Fruit fly (Drosophila melanogaster) whole organism, prepupa: ENCODE results near the gene fend.
A peak's percentile ranks its signal among the peaks of the same experiment; 100 is the strongest.

Experiments
- Blimp-1 ChIP-seq: fragments of 200-800 bp; sonication (Bioruptor generic); optimal IDR thresholded peaks from 3 replicates; lab custom pipeline; 2017; ENCODE audit warnings: missing biosample characterization, missing genetic modification characterization, mild to moderate bottlenecking, moderate library complexity, missing genetic modification reagents
- CG10631 ChIP-seq: fragments of 200-800 bp; sonication (Bioruptor generic); optimal IDR thresholded peaks from 2 replicates; lab custom pipeline; 2016; ENCODE audit warnings: missing biosample characterization, missing genetic modification characterization
- CG10669 ChIP-seq: fragments of 200-800 bp; sonication (Bioruptor generic); optimal IDR thresholded peaks from 3 replicates; lab custom pipeline; 2018; ENCODE audit warnings: missing biosample characterization, mild to moderate bottlenecking, missing genetic modification characterization, moderate library complexity
- CG11294 ChIP-seq: fragments of 200-800 bp; sonication (Bioruptor generic); IDR thresholded peaks from 2 replicates; pipeline ENCODE4 v1.3.6; 2022; ENCODE audit warnings: missing biosample characterization, missing genetic modification characterization
- CG11762 ChIP-seq: fragments of 200-800 bp; sonication (Bioruptor generic); optimal IDR thresholded peaks from 3 replicates; lab custom pipeline; 2016; ENCODE audit warnings: missing biosample characterization, missing genetic modification characterization; ENCODE audit not compliant: insufficient read depth
- CG11902 ChIP-seq: fragments of 200-800 bp; sonication (Bioruptor generic); optimal IDR thresholded peaks from 3 replicates; lab custom pipeline; 2016; ENCODE audit warnings: missing biosample characterization, missing genetic modification characterization
- CG15336 ChIP-seq: fragments of 200-800 bp; sonication (Bioruptor generic); IDR thresholded peaks from 2 replicates; pipeline ENCODE4 v1.3.6; 2022; ENCODE audit warnings: missing biosample characterization, missing genetic modification characterization
- CG1621 ChIP-seq: fragments of 200-800 bp; sonication (Bioruptor generic); optimal IDR thresholded peaks from 3 replicates; lab custom pipeline; 2018; ENCODE audit warnings: missing biosample characterization, mild to moderate bottlenecking, missing genetic modification characterization
- CG16779 ChIP-seq: fragments of 200-800 bp; sonication (Bioruptor generic); optimal IDR thresholded peaks from 3 replicates; lab custom pipeline; 2017; ENCODE audit warnings: missing biosample characterization, mild to moderate bottlenecking, missing genetic modification characterization
- CG3032 ChIP-seq: fragments of 200-800 bp; optimal IDR thresholded peaks from 2 replicates; lab custom pipeline; 2019; ENCODE audit warnings: missing biosample characterization, mild to moderate bottlenecking, missing genetic modification characterization, moderate library complexity
- CG31627 ChIP-seq: fragments of 200-800 bp; sonication (Bioruptor generic); optimal IDR thresholded peaks from 3 replicates; lab custom pipeline; 2016; ENCODE audit warnings: missing biosample characterization, missing genetic modification characterization
- CG34406 ChIP-seq: fragments of 200-800 bp; sonication (Bioruptor generic); optimal IDR thresholded peaks from 3 replicates; lab custom pipeline; 2016; ENCODE audit warnings: missing biosample characterization, missing genetic modification characterization
- CG3919 ChIP-seq: fragments of 200-800 bp; sonication (Bioruptor generic); optimal IDR thresholded peaks from 3 replicates; lab custom pipeline; 2016; ENCODE audit warnings: missing biosample characterization, missing genetic modification characterization
- CG4318 ChIP-seq: fragments of 200-800 bp; sonication (Bioruptor generic); optimal IDR thresholded peaks from 3 replicates; lab custom pipeline; 2017; ENCODE audit warnings: missing biosample characterization, mild to moderate bottlenecking, missing genetic modification characterization
- CG6276 ChIP-seq: fragments of 200-800 bp; sonication (Bioruptor generic); optimal IDR thresholded peaks from 2 replicates; lab custom pipeline; 2017; ENCODE audit warnings: missing biosample characterization, mild to moderate bottlenecking, missing genetic modification characterization
- CG6792 ChIP-seq: fragments of 200-800 bp; sonication (Bioruptor generic); optimal IDR thresholded peaks from 3 replicates; lab custom pipeline; 2016; ENCODE audit warnings: missing biosample characterization, missing genetic modification characterization
- CG6808 ChIP-seq: fragments of 200-800 bp; sonication (Bioruptor generic); optimal IDR thresholded peaks from 3 replicates; lab custom pipeline; 2017; ENCODE audit warnings: missing biosample characterization, missing genetic modification characterization, mild to moderate bottlenecking, moderate library complexity, missing genetic modification reagents
- CG6854 ChIP-seq: fragments of 200-800 bp; sonication (Bioruptor generic); optimal IDR thresholded peaks from 2 replicates; lab custom pipeline; 2017; ENCODE audit warnings: missing biosample characterization, mild to moderate bottlenecking, missing genetic modification characterization
- CG7368 ChIP-seq: fragments of 200-800 bp; sonication (Bioruptor generic); optimal IDR thresholded peaks from 3 replicates; lab custom pipeline; 2016; ENCODE audit warnings: missing biosample characterization, missing genetic modification characterization
- CG8119 ChIP-seq: fragments of 200-800 bp; sonication (Bioruptor generic); IDR thresholded peaks from 3 replicates; pipeline ENCODE4 v1.3.6; 2022; ENCODE audit warnings: missing biosample characterization, missing genetic modification characterization
- CG8319 ChIP-seq: fragments of 200-800 bp; sonication (Bioruptor generic); optimal IDR thresholded peaks from 3 replicates; lab custom pipeline; 2016; ENCODE audit warnings: missing biosample characterization, missing genetic modification characterization
- CG8632 ChIP-seq: fragments of 200-800 bp; sonication (Bioruptor generic); optimal IDR thresholded peaks from 3 replicates; lab custom pipeline; 2016; ENCODE audit warnings: missing biosample characterization, missing genetic modification characterization
- CG9139 ChIP-seq: fragments of 200-800 bp; sonication (Bioruptor generic); optimal IDR thresholded peaks from 3 replicates; lab custom pipeline; 2017; ENCODE audit warnings: missing biosample characterization, mild to moderate bottlenecking, missing genetic modification characterization
- Eip75B ChIP-seq: fragments of 200-800 bp; sonication (Bioruptor generic); optimal IDR thresholded peaks from 3 replicates; lab custom pipeline; 2016; ENCODE audit warnings: missing biosample characterization, missing genetic modification characterization
- Eip78C ChIP-seq: fragments of 200-800 bp; sonication (Bioruptor generic); peaks from one replicate; lab custom pipeline; 2016; ENCODE audit warnings: missing biosample characterization, missing genetic modification characterization
- Eip93F ChIP-seq: fragments of 200-800 bp; sonication (Bioruptor generic); optimal IDR thresholded peaks from 2 replicates; lab custom pipeline; 2016; ENCODE audit warnings: missing biosample characterization, mild to moderate bottlenecking, missing genetic modification characterization
- Ets21C ChIP-seq: fragments of 200-800 bp; sonication (Bioruptor generic); optimal IDR thresholded peaks from 3 replicates; lab custom pipeline; 2016; ENCODE audit warnings: missing biosample characterization, missing genetic modification characterization
- Ets96B ChIP-seq: fragments of 200-800 bp; optimal IDR thresholded peaks from 2 replicates; lab custom pipeline; 2019; ENCODE audit warnings: missing biosample characterization, mild to moderate bottlenecking, missing genetic modification characterization, moderate library complexity
- Gug ChIP-seq: fragments of 200-800 bp; sonication (Bioruptor generic); IDR thresholded peaks from 2 replicates; pipeline ENCODE4 v1.3.6; 2022; ENCODE audit warnings: missing biosample characterization, missing genetic modification characterization
- Hr38 ChIP-seq: sonication (Bioruptor generic); optimal IDR thresholded peaks from 2 replicates; lab custom pipeline; 2016; ENCODE audit warnings: missing biosample characterization, missing genetic modification characterization
- Hr39 ChIP-seq: fragments of 200-800 bp; sonication (Bioruptor generic); optimal IDR thresholded peaks from 2 replicates; lab custom pipeline; 2016; ENCODE audit warnings: missing biosample characterization, missing genetic modification characterization
- Hr4 ChIP-seq: fragments of 200-800 bp; sonication (Bioruptor generic); optimal IDR thresholded peaks from 3 replicates; lab custom pipeline; 2016; ENCODE audit warnings: missing biosample characterization, missing genetic modification characterization
- Lpt ChIP-seq: fragments of 200-800 bp; sonication (Bioruptor generic); optimal IDR thresholded peaks from 3 replicates; lab custom pipeline; 2016; ENCODE audit warnings: missing biosample characterization, missing genetic modification characterization
- Met ChIP-seq: fragments of 200-800 bp; sonication (Bioruptor generic); optimal IDR thresholded peaks from 3 replicates; lab custom pipeline; 2016; ENCODE audit warnings: missing biosample characterization, missing genetic modification characterization
- OdsH ChIP-seq: fragments of 200-800 bp; sonication (Bioruptor generic); optimal IDR thresholded peaks from 3 replicates; lab custom pipeline; 2016; ENCODE audit warnings: missing biosample characterization, missing genetic modification characterization
- Sox102F ChIP-seq: fragments of 200-800 bp; sonication (Bioruptor generic); optimal IDR thresholded peaks from 2 replicates; lab custom pipeline; 2016; ENCODE audit warnings: missing biosample characterization, mild to moderate bottlenecking, missing genetic modification characterization
- Sox14 ChIP-seq: fragments of 200-800 bp; sonication (Bioruptor generic); optimal IDR thresholded peaks from 3 replicates; lab custom pipeline; 2016; ENCODE audit warnings: missing biosample characterization, missing genetic modification characterization
- achi ChIP-seq: fragments of 200-800 bp; sonication (Bioruptor generic); optimal IDR thresholded peaks from 3 replicates; lab custom pipeline; 2016; ENCODE audit warnings: missing biosample characterization, missing genetic modification characterization
- acj6 ChIP-seq: fragments of 200-800 bp; sonication (Bioruptor generic); optimal IDR thresholded peaks from 3 replicates; lab custom pipeline; 2016; ENCODE audit warnings: missing biosample characterization, missing genetic modification characterization
- cyc ChIP-seq: fragments of 200-800 bp; sonication (Bioruptor generic); optimal IDR thresholded peaks from 3 replicates; lab custom pipeline; 2016; ENCODE audit warnings: missing biosample characterization, missing genetic modification characterization
- dsx ChIP-seq: fragments of 200-800 bp; optimal IDR thresholded peaks from 3 replicates; lab custom pipeline; 2019; ENCODE audit warnings: missing biosample characterization, mild to moderate bottlenecking, missing genetic modification characterization, moderate library complexity; ENCODE audit not compliant: poor library complexity, severe bottlenecking
- eg ChIP-seq: fragments of 200-800 bp; sonication (Bioruptor generic); IDR thresholded peaks from 3 replicates; pipeline ENCODE4 v1.3.6; 2022; ENCODE audit warnings: missing biosample characterization, missing genetic modification characterization
- esn ChIP-seq: fragments of 200-800 bp; sonication (Bioruptor generic); optimal IDR thresholded peaks from 2 replicates; lab custom pipeline; 2016; ENCODE audit warnings: missing biosample characterization, mild to moderate bottlenecking, missing genetic modification characterization, moderate library complexity
- fd59A ChIP-seq: fragments of 200-800 bp; sonication (Bioruptor generic); optimal IDR thresholded peaks from 2 replicates; lab custom pipeline; 2017; ENCODE audit warnings: missing biosample characterization, mild to moderate bottlenecking, missing genetic modification characterization, missing genetic modification reagents
- fd85E ChIP-seq: fragments of 200-800 bp; sonication (Bioruptor generic); optimal IDR thresholded peaks from 3 replicates; lab custom pipeline; 2016; ENCODE audit warnings: missing biosample characterization, missing genetic modification characterization
- lz ChIP-seq: fragments of 200-800 bp; sonication (Bioruptor generic); optimal IDR thresholded peaks from 3 replicates; lab custom pipeline; 2016; ENCODE audit warnings: missing biosample characterization, missing genetic modification characterization
- net ChIP-seq: fragments of 200-800 bp; sonication (Bioruptor generic); optimal IDR thresholded peaks from 3 replicates; lab custom pipeline; 2016; ENCODE audit warnings: missing biosample characterization, missing genetic modification characterization
- pdm3 ChIP-seq: fragments of 200-800 bp; sonication (Bioruptor generic); optimal IDR thresholded peaks from 3 replicates; lab custom pipeline; 2016; ENCODE audit warnings: missing biosample characterization, missing genetic modification characterization
- spab ChIP-seq: fragments of 200-800 bp; sonication (Bioruptor generic); optimal IDR thresholded peaks from 2 replicates; lab custom pipeline; 2017; ENCODE audit warnings: missing biosample characterization, mild to moderate bottlenecking, missing genetic modification characterization, missing genetic modification reagents
- ss ChIP-seq, 2 experiments: fragments of 200-800 bp; sonication (Bioruptor generic); optimal IDR thresholded peaks; 2 replicates in 1 of 2; 3 replicates in 1 of 2; lab custom pipeline; 2017 to 2018; ENCODE audit warnings: mild to moderate bottlenecking in 2 of 2, missing biosample characterization in 2 of 2, missing genetic modification characterization in 2 of 2, moderate library complexity in 1 of 2
- svp ChIP-seq: fragments of 200-800 bp; sonication (Bioruptor generic); peaks from one replicate; lab custom pipeline; 2016; ENCODE audit warnings: missing biosample characterization, missing genetic modification characterization
- topi ChIP-seq: fragments of 200-800 bp; sonication (Bioruptor generic); optimal IDR thresholded peaks from 3 replicates; lab custom pipeline; 2016; ENCODE audit warnings: missing biosample characterization, missing genetic modification characterization
- vri ChIP-seq: fragments of 200-800 bp; sonication (Bioruptor generic); optimal IDR thresholded peaks from 3 replicates; lab custom pipeline; 2016; ENCODE audit warnings: missing biosample characterization, mild to moderate bottlenecking, missing genetic modification characterization

The fend gene

DNA sequence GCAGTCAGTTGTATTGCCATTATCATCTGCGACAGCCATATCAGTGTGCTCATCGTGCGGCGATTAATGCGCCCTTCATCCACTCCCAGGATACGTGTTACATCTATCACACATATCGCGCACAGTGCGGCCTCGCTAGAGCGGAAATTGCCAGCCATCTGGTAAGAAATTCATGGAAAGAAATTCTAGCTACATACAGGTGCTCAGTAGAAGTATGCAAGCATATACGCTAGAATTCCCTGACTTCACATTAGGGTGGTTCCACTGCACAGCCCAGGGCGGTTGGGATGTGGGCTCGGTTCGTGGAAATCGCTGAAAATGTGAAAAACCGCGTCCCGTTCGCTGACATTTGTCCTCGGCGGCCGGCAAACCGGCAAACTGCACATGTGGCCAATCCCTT, 6.3 kb upstream of the fend start:
- peak; percentile 33 for TF ChIP-seq CG11762 (GFP tag; lab: Kevin White, UChicago)
- TF ChIP-seq achi (GFP tag; lab: Kevin White, UChicago), result peak; percentile 71
- TF ChIP-seq CG6808 (GFP tag; lab: Kevin White, UChicago), result peak; percentile 85
- peak; percentile 50 for TF ChIP-seq CG34406 (GFP tag; lab: Kevin White, UChicago)
- TF ChIP-seq CG6792 (GFP tag; lab: Kevin White, UChicago), result peak; percentile 67
- peak; percentile 91 for TF ChIP-seq eg
- no peak for TF ChIP-seq CG10631 (GFP tag; lab: Kevin White, UChicago)
- TF ChIP-seq dsx (GFP tag; lab: Kevin White, UChicago), result peak; percentile 75
- peak; percentile 68 for TF ChIP-seq OdsH (GFP tag; lab: Kevin White, UChicago)
- peak; percentile 56 for TF ChIP-seq Lpt (GFP tag; lab: Kevin White, UChicago)
- TF ChIP-seq CG15336 (GFP tag; lab: Robert Waterston, UW), result peak; percentile 72
- peak; percentile 66 for TF ChIP-seq esn (GFP tag; lab: Kevin White, UChicago)
- no peak for TF ChIP-seq CG6276
- TF ChIP-seq CG1621 (tag; lab: Kevin White, UChicago), result peak; percentile 79
- peak; percentile 64 for TF ChIP-seq CG31627 (GFP tag; lab: Kevin White, UChicago)
- TF ChIP-seq CG3919 (GFP tag; lab: Kevin White, UChicago), result peak; percentile 82
- TF ChIP-seq Eip78C (GFP tag; lab: Kevin White, UChicago), result peak; percentile 96
- peak; percentile 70 for TF ChIP-seq Ets96B (tag; lab: Kevin White, UChicago)
- TF ChIP-seq CG10669 (GFP tag; lab: Kevin White, UChicago), result peak; percentile 85
- no peak for TF ChIP-seq CG8319
- TF ChIP-seq CG16779 (tag; lab: Kevin White, UChicago), result no peak
- peak; percentile 78 for TF ChIP-seq CG9139 (GFP tag; lab: Kevin White, UChicago)
- TF ChIP-seq pdm3 (GFP tag; lab: Kevin White, UChicago), result peak; percentile 82
- TF ChIP-seq Sox102F (GFP tag; lab: Kevin White, UChicago), result peak; percentile 59
- TF ChIP-seq Ets21C (GFP tag; lab: Kevin White, UChicago), result peak; percentile 56
- no peak for TF ChIP-seq spab (GFP tag; lab: Kevin White, UChicago)
- TF ChIP-seq CG3032 (tag; lab: Kevin White, UChicago), result peak; percentile 77
- peak; percentile 73 for TF ChIP-seq Sox14 (GFP tag; lab: Kevin White, UChicago)
- TF ChIP-seq CG6854 (GFP tag; lab: Kevin White, UChicago), result no peak
- TF ChIP-seq acj6, result peak; percentile 72
- TF ChIP-seq net, result peak; percentile 74
- TF ChIP-seq CG7368 (GFP tag; lab: Kevin White, UChicago), result peak; percentile 80
- peak; percentile 34 for TF ChIP-seq Blimp-1 (GFP tag; lab: Kevin White, UChicago)
- no peak for TF ChIP-seq CG4318 (GFP tag; lab: Kevin White, UChicago)
- peak; percentile 74 to 85 for TF ChIP-seq ss (GFP tag; optimal IDR thresholded peaks at IDR 0.05; lab: Kevin White, UChicago)
- peak; percentile 68 for TF ChIP-seq Hr4 (GFP tag; lab: Kevin White, UChicago)
- TF ChIP-seq Met (GFP tag; lab: Kevin White, UChicago), result no peak
- TF ChIP-seq Eip75B, result peak; percentile 75
- TF ChIP-seq CG8119 (GFP tag; lab: Robert Waterston, UW), result peak; percentile 81
- no peak for TF ChIP-seq Eip93F
- peak; percentile 73 for TF ChIP-seq cyc (GFP tag; lab: Kevin White, UChicago)
- peak; percentile 71 for TF ChIP-seq fd59A (GFP tag; lab: Kevin White, UChicago)
- TF ChIP-seq CG11294 (GFP tag; lab: Robert Waterston, UW), result peak; percentile 77
- peak; percentile 73 for TF ChIP-seq Hr39 (GFP tag; lab: Kevin White, UChicago)
- peak; percentile 23 for TF ChIP-seq vri (GFP tag; lab: Kevin White, UChicago)
- TF ChIP-seq topi, result peak; percentile 65
- TF ChIP-seq CG8632 (GFP tag; lab: Kevin White, UChicago), result peak; percentile 43
- peak; percentile 63 for TF ChIP-seq lz (GFP tag; lab: Kevin White, UChicago)
- TF ChIP-seq Hr38, result no peak
- TF ChIP-seq CG11902 (GFP tag; lab: Kevin White, UChicago), result peak; percentile 63
- TF ChIP-seq fd85E (GFP tag; lab: Kevin White, UChicago), result no peak
- no peak for TF ChIP-seq svp (GFP tag; lab: Kevin White, UChicago)
- TF ChIP-seq Gug (GFP tag; lab: Robert Waterston, UW), result peak; percentile 73
